Worm (Caenorhabditis elegans) whole organism, late embryonic: ENCODE data around the gene sdz-38.

ENCODE experiments used
- C08G9.2 ChIP-seq: sonication (generic microtip); optimal IDR thresholded peaks from 2 replicates; lab custom pipeline; 2016; ENCODE audit warnings: mild to moderate bottlenecking, missing genetic modification characterization, moderate library complexity, missing compliant biosample characterization
- C38D4.7 ChIP-seq: fragments of 200-800 bp; sonication (Bioruptor generic); optimal IDR thresholded peaks from 2 replicates; lab custom pipeline; 2018; ENCODE audit warnings: mild to moderate bottlenecking, missing genetic modification characterization, moderate library complexity, missing compliant biosample characterization
- F13H6.1 ChIP-seq: sonication (generic microtip); optimal IDR thresholded peaks from 2 replicates; lab custom pipeline; 2016; ENCODE audit warnings: missing genetic modification characterization, missing compliant biosample characterization
- K02D7.2 ChIP-seq: sonication (generic microtip); optimal IDR thresholded peaks from 2 replicates; lab custom pipeline; 2017; ENCODE audit warnings: mild to moderate bottlenecking, missing genetic modification characterization, missing compliant biosample characterization
- ama-1 ChIP-seq: fragments of 150-350 bp; optimal IDR thresholded peaks from 2 replicates; lab custom pipeline; 2014
- ceh-18 ChIP-seq: sonication (generic microtip); optimal IDR thresholded peaks from 2 replicates; lab custom pipeline; 2016; ENCODE audit warnings: missing genetic modification characterization, missing compliant biosample characterization
- ceh-34 ChIP-seq: sonication (generic microtip); optimal IDR thresholded peaks from 2 replicates; lab custom pipeline; 2016; ENCODE audit warnings: mild to moderate bottlenecking, missing genetic modification characterization, missing compliant biosample characterization
- ets-4 ChIP-seq: sonication (generic microtip); optimal IDR thresholded peaks from 2 replicates; lab custom pipeline; 2016; ENCODE audit warnings: missing genetic modification characterization, missing compliant biosample characterization
- hlh-30 ChIP-seq: sonication (generic microtip); optimal IDR thresholded peaks from 2 replicates; lab custom pipeline; 2017; ENCODE audit warnings: antibody characterized with exemption, missing genetic modification characterization, missing compliant biosample characterization; ENCODE audit not compliant: insufficient read depth
- nfya-1 ChIP-seq: sonication (generic microtip); optimal IDR thresholded peaks from 2 replicates; lab custom pipeline; 2017; ENCODE audit warnings: missing genetic modification characterization, mild to moderate bottlenecking, missing compliant biosample characterization, antibody characterized with exemption, moderate library complexity
- unc-55 ChIP-seq: sonication (generic microtip); optimal IDR thresholded peaks from 2 replicates; lab custom pipeline; 2017; ENCODE audit warnings: missing biosample characterization, missing genetic modification reagents, missing genetic modification characterization
- ztf-16 ChIP-seq: sonication (generic microtip); optimal IDR thresholded peaks from 2 replicates; lab custom pipeline; 2017; ENCODE audit warnings: missing genetic modification characterization, missing compliant biosample characterization

ce11 chrII:9937611-9938010, 44.0 kb downstream of the sdz-38 start:
- TF ChIP-seq unc-55 (GFP tag; lab: Kevin White, UChicago) (no peak), ets-4 (tag; lab: Kevin White, UChicago) (no peak), C38D4.7 (GFP tag; lab: Kevin White, UChicago) (no peak), C08G9.2 (tag; lab: Kevin White, UChicago) (no peak), nfya-1 (tag; lab: Kevin White, UChicago) (no peak), ama-1 (lab: Kevin White, UChicago) (no peak), ceh-34 (tag; lab: Kevin White, UChicago) (no peak), F13H6.1 (tag; lab: Kevin White, UChicago) (no peak), ceh-18 (tag; lab: Kevin White, UChicago) (peak; percentile 58), K02D7.2 (tag; lab: Kevin White, UChicago) (no peak), hlh-30 (peak; percentile 50), ztf-16 (tag; lab: Kevin White, UChicago) (no peak)
